Worm (Caenorhabditis elegans) whole organism, mixed stage, embryonic: Measurements from ENCODE around the gene W03F8.4.

Experiments used
- ces-1 ChIP-seq: fragments of 150-350 bp; optimal IDR thresholded peaks from 2 replicates; lab custom pipeline; 2014; ENCODE audit warnings: missing biosample characterization, missing genetic modification reagents, missing genetic modification characterization
- lsy-2 ChIP-seq: fragments of 150-350 bp; optimal IDR thresholded peaks from 2 replicates; lab custom pipeline; 2014; ENCODE audit warnings: missing biosample characterization, missing genetic modification characterization

- TF ChIP-seq lsy-2 (no peak), ces-1 (GFP tag; lab: Kevin White, UChicago) (no peak)
Measured at ce11 chrIV:5230530-5230929, 46.6 kb downstream of the W03F8.4 start, which contains the start of gene thn-5.
